Fruit fly (Drosophila melanogaster): ENCODE results near the gene Acbp5.

DNA sequence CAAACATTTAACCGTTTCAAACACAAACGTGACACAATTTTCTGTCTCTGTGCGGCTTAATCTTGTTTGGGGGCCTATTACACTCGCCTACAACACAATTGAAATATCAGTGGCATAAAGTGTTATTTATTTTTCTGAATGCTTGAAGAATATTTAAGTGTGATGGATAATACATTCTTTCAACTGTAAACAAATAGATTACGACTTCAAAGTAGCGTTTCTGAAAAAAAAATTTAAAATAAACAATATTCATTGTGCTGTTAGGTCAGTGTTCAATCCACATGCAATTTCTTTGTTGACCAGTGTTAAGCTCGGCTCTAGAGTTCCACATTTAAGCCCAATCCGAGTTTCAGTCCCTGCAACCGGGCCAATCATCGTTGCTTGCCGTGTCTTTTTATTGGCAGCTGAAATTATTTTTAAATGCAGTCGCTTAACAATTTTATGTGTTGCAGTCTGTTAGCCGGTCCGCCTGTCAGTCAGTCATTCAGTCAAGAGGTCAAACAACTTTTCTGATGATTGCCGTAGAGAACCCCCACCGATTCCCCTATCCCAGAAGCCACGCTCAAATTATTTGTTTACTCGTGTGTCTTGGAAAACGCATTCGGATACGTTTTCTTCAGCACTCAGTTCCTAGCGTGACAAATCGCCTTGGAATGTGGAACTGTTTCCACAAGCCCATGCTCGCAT lies 15.2 kb downstream of the Acbp5 start:
- TF ChIP-seq lz (GFP tag; optimal IDR thresholded peaks at IDR 0.05) (peak; percentile 24), acj6 (GFP tag; optimal IDR thresholded peaks at IDR 0.05) (peak; percentile 60), CG6163 (GFP tag; IDR thresholded peaks at IDR 0.05) (peak; percentile 74), CG6854 (GFP tag; optimal IDR thresholded peaks at IDR 0.05) (no peak), CG8632 (GFP tag; optimal IDR thresholded peaks at IDR 0.05) (peak; percentile 70), CG11902 (GFP tag; optimal IDR thresholded peaks at IDR 0.05) (peak; percentile 9), net (GFP tag; optimal IDR thresholded peaks at IDR 0.05) (peak; percentile 70), CG7368 (GFP tag; optimal IDR thresholded peaks at IDR 0.05) (peak; percentile 7), CG6792 (GFP tag; optimal IDR thresholded peaks at IDR 0.05) (peak; percentile 56), Blimp-1 (GFP tag; optimal IDR thresholded peaks at IDR 0.05) (no peak), spab (GFP tag; optimal IDR thresholded peaks at IDR 0.05) (peak; percentile 56), fd59A (GFP tag; optimal IDR thresholded peaks at IDR 0.05) (peak; percentile 66), salr (GFP tag; optimal IDR thresholded peaks at IDR 0.05) (peak in 1 of 2 experiments; percentile 24), Eip78C (GFP tag) (peak; percentile 94)

Measured in whole organism, prepupa.